Worm (Caenorhabditis elegans) whole organism, L1 larva: ENCODE measurements around the gene F30B5.11.

Experiments
- C16A3.4 ChIP-seq: fragments of 150-350 bp; optimal IDR thresholded peaks from 2 replicates; lab custom pipeline; 2014; ENCODE audit warnings: missing biosample characterization, missing genetic modification characterization
- aha-1 ChIP-seq: fragments of 150-350 bp; optimal IDR thresholded peaks from 2 replicates; lab custom pipeline; 2014; ENCODE audit warnings: missing biosample characterization, missing genetic modification characterization
- ceh-63 ChIP-seq: fragments of 200-800 bp; sonication (Bioruptor generic); optimal IDR thresholded peaks from 2 replicates; lab custom pipeline; 2018; ENCODE audit warnings: mild to moderate bottlenecking, missing genetic modification characterization, missing compliant biosample characterization
- ceh-8 ChIP-seq: fragments of 200-800 bp; sonication (Bioruptor generic); optimal IDR thresholded peaks from 2 replicates; lab custom pipeline; 2018; ENCODE audit warnings: mild to moderate bottlenecking, missing genetic modification characterization, moderate library complexity, missing compliant biosample characterization
- ceh-82 ChIP-seq, 3 experiments: fragments of 150-350 bp in 1 of 3; sonication (generic microtip) in 2 of 3; optimal IDR thresholded peaks; 2 replicates each; lab custom pipeline; 2014 to 2017; ENCODE audit warnings: missing biosample characterization in 3 of 3, missing genetic modification characterization in 3 of 3
- ces-1 ChIP-seq: fragments of 150-350 bp; optimal IDR thresholded peaks from 2 replicates; lab custom pipeline; 2014; ENCODE audit warnings: missing biosample characterization, missing genetic modification reagents, missing genetic modification characterization
- dpl-1 ChIP-seq, 3 experiments: fragments of 150-350 bp in 2 of 3; sonication (generic microtip) in 1 of 3; optimal IDR thresholded peaks; 2 replicates each; lab custom pipeline; 2014 to 2017; ENCODE audit warnings: missing biosample characterization in 3 of 3, missing genetic modification characterization in 3 of 3, missing genetic modification reagents in 3 of 3
- efl-1 ChIP-seq, 4 experiments: fragments of 150-350 bp; optimal IDR thresholded peaks in 3 of 4; peaks in 1 of 4; 1 replicate in 1 of 4; 2 replicates in 3 of 4; lab custom pipeline; 2014; ENCODE audit warnings: missing biosample characterization in 2 of 4, missing genetic modification characterization in 2 of 4, missing genetic modification reagents in 2 of 4
- egl-27 ChIP-seq, 2 experiments: fragments of 150-350 bp in 1 of 2; sonication (generic microtip); optimal IDR thresholded peaks; 3 replicates each; lab custom pipeline; 2017 to 2018; ENCODE audit warnings: missing biosample characterization in 2 of 2, missing genetic modification characterization in 2 of 2, missing genetic modification reagents in 2 of 2
- elt-2 ChIP-seq: sonication (generic microtip); optimal IDR thresholded peaks from 2 replicates; lab custom pipeline; 2016; ENCODE audit warnings: missing genetic modification characterization, mild to moderate bottlenecking, inconsistent platforms, missing compliant biosample characterization, missing genetic modification reagents
- ets-5 ChIP-seq: fragments of 200-800 bp; sonication (Bioruptor generic); IDR thresholded peaks from 2 replicates; pipeline ENCODE4 v1.3.6; 2022; ENCODE audit warnings: missing genetic modification characterization, missing compliant biosample characterization
- fkh-10 ChIP-seq: sonication (generic microtip); optimal IDR thresholded peaks from 2 replicates; lab custom pipeline; 2017; ENCODE audit warnings: missing biosample characterization, missing genetic modification reagents, missing genetic modification characterization
- fos-1 ChIP-seq: fragments of 150-350 bp; optimal IDR thresholded peaks from 2 replicates; lab custom pipeline; 2014; ENCODE audit warnings: missing biosample characterization, missing genetic modification characterization
- hlh-17 ChIP-seq: fragments of 200-800 bp; sonication (Bioruptor generic); optimal IDR thresholded peaks from 2 replicates; lab custom pipeline; 2018; ENCODE audit warnings: missing genetic modification characterization, mild to moderate bottlenecking, missing compliant biosample characterization, moderate library complexity, borderline replicate concordance
- hpl-2 ChIP-seq: fragments of 150-350 bp; optimal IDR thresholded peaks from 2 replicates; lab custom pipeline; 2014; ENCODE audit warnings: missing biosample characterization, missing genetic modification reagents, missing genetic modification characterization
- irx-1 ChIP-seq: sonication (generic microtip); optimal IDR thresholded peaks from 2 replicates; lab custom pipeline; 2016; ENCODE audit warnings: missing genetic modification characterization, missing compliant biosample characterization
- isw-1 ChIP-seq: fragments of 200-800 bp; sonication (Bioruptor generic); IDR thresholded peaks from 2 replicates; pipeline ENCODE4 v1.3.6; 2022; ENCODE audit warnings: missing genetic modification characterization, missing compliant biosample characterization
- jun-1 ChIP-seq: fragments of 150-350 bp; optimal IDR thresholded peaks from 2 replicates; lab custom pipeline; 2014; ENCODE audit warnings: missing biosample characterization, missing genetic modification reagents, missing genetic modification characterization
- lin-14 ChIP-seq: fragments of 200-800 bp; sonication (Bioruptor generic); optimal IDR thresholded peaks from 2 replicates; lab custom pipeline; 2018; ENCODE audit warnings: mild to moderate bottlenecking, missing genetic modification characterization, moderate library complexity, missing compliant biosample characterization
- lin-15B ChIP-seq: fragments of 150-350 bp; sonication (generic microtip); optimal IDR thresholded peaks from 3 replicates; lab custom pipeline; 2014; ENCODE audit warnings: missing biosample characterization, missing genetic modification characterization
- lsy-2 ChIP-seq, 2 experiments: fragments of 150-350 bp; optimal IDR thresholded peaks; 2 replicates each; lab custom pipeline; 2014; ENCODE audit warnings: missing biosample characterization in 2 of 2, missing genetic modification characterization in 2 of 2
- mab-9 ChIP-seq: fragments of 200-800 bp; sonication (Bioruptor generic); IDR thresholded peaks from 2 replicates; pipeline ENCODE4 v1.3.6; 2022; ENCODE audit warnings: missing genetic modification reagents, missing genetic modification characterization, missing compliant biosample characterization
- mdl-1 ChIP-seq, 2 experiments: fragments of 150-350 bp; optimal IDR thresholded peaks; 2 replicates each; lab custom pipeline; 2014 to 2017; ENCODE audit warnings: missing biosample characterization in 2 of 2, missing genetic modification characterization in 2 of 2, inconsistent platforms in 1 of 2
- mep-1 ChIP-seq: fragments of 150-350 bp; optimal IDR thresholded peaks from 2 replicates; lab custom pipeline; 2014; ENCODE audit warnings: missing biosample characterization, missing genetic modification characterization
- nhr-19 ChIP-seq: fragments of 200-800 bp; sonication (Bioruptor generic); conservative IDR thresholded peaks from 2 replicates; pipeline ENCODE4 v1.3.6; 2022; ENCODE audit warnings: missing genetic modification characterization, missing compliant biosample characterization
- nhr-237 ChIP-seq: fragments of 150-350 bp; optimal IDR thresholded peaks from 2 replicates; lab custom pipeline; 2014; ENCODE audit warnings: missing biosample characterization, missing genetic modification characterization
- nhr-47 ChIP-seq: sonication (generic microtip); optimal IDR thresholded peaks from 2 replicates; lab custom pipeline; 2016; ENCODE audit warnings: mild to moderate bottlenecking, missing genetic modification characterization, moderate library complexity, missing compliant biosample characterization
- nhr-76 ChIP-seq: sonication (generic microtip); optimal IDR thresholded peaks from 2 replicates; lab custom pipeline; 2017; ENCODE audit warnings: missing biosample characterization, missing genetic modification characterization
- nhr-84 ChIP-seq: sonication (generic microtip); optimal IDR thresholded peaks from 2 replicates; lab custom pipeline; 2017; ENCODE audit warnings: missing biosample characterization, missing genetic modification characterization
- nhr-90 ChIP-seq: sonication (generic microtip); optimal IDR thresholded peaks from 2 replicates; lab custom pipeline; 2016; ENCODE audit warnings: mild to moderate bottlenecking, missing genetic modification characterization, missing compliant biosample characterization; ENCODE audit not compliant: poor library complexity
- snu-23 ChIP-seq: sonication (generic microtip); optimal IDR thresholded peaks from 2 replicates; lab custom pipeline; 2016; ENCODE audit warnings: missing genetic modification characterization, missing compliant biosample characterization
- sox-4 ChIP-seq: sonication (generic microtip); optimal IDR thresholded peaks from 2 replicates; lab custom pipeline; 2016; ENCODE audit warnings: missing genetic modification characterization, missing compliant biosample characterization
- sptf-1 ChIP-seq: fragments of 150-350 bp; optimal IDR thresholded peaks from 2 replicates; lab custom pipeline; 2014; ENCODE audit warnings: missing biosample characterization, missing genetic modification characterization
- sup-37 ChIP-seq: fragments of 200-800 bp; sonication (Bioruptor generic); optimal IDR thresholded peaks from 2 replicates; lab custom pipeline; 2018; ENCODE audit warnings: mild to moderate bottlenecking, missing genetic modification characterization, missing compliant biosample characterization
- swsn-7 ChIP-seq: sonication (generic microtip); optimal IDR thresholded peaks from 2 replicates; lab custom pipeline; 2016; ENCODE audit warnings: missing genetic modification characterization, missing compliant biosample characterization
- tlp-1 ChIP-seq: fragments of 150-350 bp; optimal IDR thresholded peaks from 2 replicates; lab custom pipeline; 2014; ENCODE audit warnings: missing biosample characterization, missing genetic modification characterization
- unc-130 ChIP-seq: fragments of 150-350 bp; optimal IDR thresholded peaks from 2 replicates; lab custom pipeline; 2017; ENCODE audit warnings: missing biosample characterization, missing genetic modification characterization, inconsistent platforms
- unc-30 ChIP-seq: sonication (generic microtip); optimal IDR thresholded peaks from 2 replicates; lab custom pipeline; 2017; ENCODE audit warnings: missing biosample characterization, missing genetic modification characterization
- unc-62 ChIP-seq: fragments of 150-350 bp; optimal IDR thresholded peaks from 2 replicates; lab custom pipeline; 2014; ENCODE audit warnings: missing biosample characterization, missing genetic modification reagents, missing genetic modification characterization
- unc-98 ChIP-seq: fragments of 200-800 bp; sonication (Bioruptor generic); IDR thresholded peaks from 2 replicates; pipeline ENCODE4 v1.3.6; 2022; ENCODE audit warnings: missing genetic modification characterization, missing compliant biosample characterization
- vab-15 ChIP-seq: sonication (generic microtip); optimal IDR thresholded peaks from 2 replicates; lab custom pipeline; 2017; ENCODE audit warnings: missing genotype, mild to moderate bottlenecking, missing genetic modification characterization, missing compliant biosample characterization
- xbp-1 ChIP-seq: sonication (generic microtip); optimal IDR thresholded peaks from 2 replicates; lab custom pipeline; 2016; ENCODE audit warnings: missing genetic modification characterization, missing compliant biosample characterization
- zag-1 ChIP-seq: fragments of 150-350 bp; optimal IDR thresholded peaks from 2 replicates; lab custom pipeline; 2014; ENCODE audit warnings: missing biosample characterization, missing genetic modification characterization
- zip-4 ChIP-seq: fragments of 200-800 bp; sonication (Bioruptor generic); optimal IDR thresholded peaks from 2 replicates; lab custom pipeline; 2018; ENCODE audit warnings: mild to moderate bottlenecking, missing genetic modification characterization, moderate library complexity, missing compliant biosample characterization
- ztf-11 ChIP-seq, 2 experiments: sonication (generic microtip); optimal IDR thresholded peaks; 2 replicates each; lab custom pipeline; 2016 to 2017; ENCODE audit warnings: missing genetic modification characterization in 2 of 2, missing biosample characterization in 1 of 2, missing compliant biosample characterization in 1 of 2
- ztf-4 ChIP-seq: fragments of 150-350 bp; optimal IDR thresholded peaks from 2 replicates; lab custom pipeline; 2014; ENCODE audit warnings: missing biosample characterization, missing genetic modification characterization

The F30B5.11 gene

DNA sequence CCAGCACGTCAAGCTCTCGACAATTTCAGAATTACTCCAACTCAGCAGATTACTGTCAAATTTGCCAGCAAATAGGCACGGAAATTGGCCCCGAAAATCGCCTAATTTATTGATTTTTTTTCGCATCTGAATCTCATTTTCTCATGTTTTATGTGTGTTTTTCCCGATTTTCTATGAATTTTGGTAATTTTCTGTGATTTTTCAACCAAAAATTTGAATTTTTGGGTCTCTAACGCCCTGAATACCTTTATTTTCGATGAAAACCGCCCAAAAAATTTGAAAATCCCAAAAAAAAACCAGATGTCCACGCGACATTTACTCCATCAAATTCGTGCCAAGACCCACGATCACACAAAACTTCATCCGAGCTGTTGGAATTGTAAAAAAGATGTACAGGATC is 43.8 kb downstream of the F30B5.11 start, which contains the start of gene dnj-15:
dnj-15 (plus strand) TSS at position 301 of the 400 bp plus-strand sequence.
- no peak for TF ChIP-seq ztf-4
- TF ChIP-seq sox-4 (tag; lab: Kevin White, UChicago): no peak
- TF ChIP-seq unc-98 (GFP tag; lab: Robert Waterston, UW): no peak
- TF ChIP-seq fos-1: no peak
- TF ChIP-seq nhr-19 (GFP tag; lab: Robert Waterston, UW): no peak
- TF ChIP-seq egl-27 (tag; optimal IDR thresholded peaks at IDR 0.05; lab: Kevin White, UChicago): no peak
- TF ChIP-seq lin-15B: no peak
- TF ChIP-seq nhr-76: no peak
- no peak for TF ChIP-seq efl-1 (optimal IDR thresholded peaks at IDR 0.05; lab: Kevin White, UChicago)
- TF ChIP-seq efl-1 (GFP tag; optimal IDR thresholded peaks at IDR 0.05 in 1 of 2; lab: Kevin White, UChicago): no peak
- TF ChIP-seq isw-1 (GFP tag; lab: Robert Waterston, UW): no peak
- no peak for TF ChIP-seq sup-37 (GFP tag; lab: Kevin White, UChicago)
- TF ChIP-seq aha-1 (tag; lab: Kevin White, UChicago): no peak
- no peak for TF ChIP-seq ceh-8 (GFP tag; lab: Kevin White, UChicago)
- no peak for TF ChIP-seq jun-1 (tag; lab: Kevin White, UChicago)
- no peak for TF ChIP-seq ztf-11 (tag; optimal IDR thresholded peaks at IDR 0.05; lab: Kevin White, UChicago)
- TF ChIP-seq mab-9 (GFP tag; lab: Robert Waterston, UW): no peak
- no peak for TF ChIP-seq lin-14 (GFP tag; lab: Kevin White, UChicago)
- no peak for TF ChIP-seq zag-1 (tag; lab: Kevin White, UChicago)

- TF ChIP-seq irx-1 (tag; lab: Kevin White, UChicago): no peak
- TF ChIP-seq nhr-237: no peak
- TF ChIP-seq tlp-1 (tag; lab: Kevin White, UChicago): no peak
- no peak for TF ChIP-seq nhr-84 (tag; lab: Kevin White, UChicago)
- no peak for TF ChIP-seq sptf-1 (tag; lab: Kevin White, UChicago)
Measured at ce11 chrIV:4173789-4174188, 46.1 kb downstream of the F30B5.11 start, which contains the start of gene rnp-3. Gene rnp-3 (plus strand): TSS chrIV:4174089.

- no peak for TF ChIP-seq unc-62
- TF ChIP-seq nhr-84 (tag; lab: Kevin White, UChicago): no peak
- TF ChIP-seq xbp-1: no peak
- no peak for TF ChIP-seq sox-4 (tag; lab: Kevin White, UChicago)
- no peak for TF ChIP-seq egl-27 (tag; optimal IDR thresholded peaks at IDR 0.05; lab: Kevin White, UChicago)
- no peak for TF ChIP-seq nhr-76
- no peak for TF ChIP-seq ceh-82 (tag; optimal IDR thresholded peaks at IDR 0.05; lab: Kevin White, UChicago)
- TF ChIP-seq mdl-1 (tag; optimal IDR thresholded peaks at IDR 0.05; lab: Kevin White, UChicago): no peak
- TF ChIP-seq fos-1: no peak
- no peak for TF ChIP-seq hpl-2 (GFP tag; lab: Kevin White, UChicago)
- no peak for TF ChIP-seq ztf-4
- TF ChIP-seq nhr-47 (tag; lab: Kevin White, UChicago): no peak
- TF ChIP-seq ces-1 (GFP tag; lab: Kevin White, UChicago): no peak
- TF ChIP-seq C16A3.4: no peak
Measured at ce11 chrIV:4172242-4172641, 47.6 kb downstream of the F30B5.11 start.

ce11 chrIV:4171531-4172163 is 48.2 kb downstream of the F30B5.11 start, which contains the start of the genes K08D10.13 and rnp-2:
Gene K08D10.13 (minus strand): TSS chrIV:4171581.
Gene rnp-2 (plus strand): TSS chrIV:4172076.
- TF ChIP-seq hlh-17 (GFP tag; lab: Kevin White, UChicago) (no peak), nhr-90 (tag; lab: Kevin White, UChicago) (peak; percentile 59), ceh-63 (no peak), snu-23 (GFP tag; lab: Kevin White, UChicago) (no peak), ets-5 (GFP tag; lab: Robert Waterston, UW) (no peak), mep-1 (peak; percentile 73), ceh-8 (GFP tag; lab: Kevin White, UChicago) (no peak), unc-30 (no peak), dpl-1 (GFP tag; optimal IDR thresholded peaks at IDR 0.05; lab: Kevin White, UChicago) (peak; percentile 46 to 75 (median 56)), zag-1 (tag; lab: Kevin White, UChicago) (no peak), ces-1 (GFP tag; lab: Kevin White, UChicago) (no peak), jun-1 (tag; lab: Kevin White, UChicago) (no peak), mab-9 (GFP tag; lab: Robert Waterston, UW) (no peak), sptf-1 (tag; lab: Kevin White, UChicago) (no peak), lsy-2 (tag; optimal IDR thresholded peaks at IDR 0.05; lab: Kevin White, UChicago) (peak; percentile 76 to 79), unc-130 (tag; lab: Kevin White, UChicago) (peak; percentile 22), fos-1 (no peak), elt-2 (tag; lab: Kevin White, UChicago) (no peak), fkh-10 (GFP tag; lab: Kevin White, UChicago) (peak; percentile 1), vab-15 (no peak), swsn-7 (tag; lab: Kevin White, UChicago) (peak; percentile 54), zip-4 (GFP tag; lab: Kevin White, UChicago) (no peak)
